Worm (Caenorhabditis elegans) whole organism, mixed stage, embryonic: Measurements from ENCODE around the gene T11G6.4.

Source experiments
- M03D4.4 ChIP-seq: sonication (generic microtip); optimal IDR thresholded peaks from 2 replicates; lab custom pipeline; 2017; ENCODE audit warnings: mild to moderate bottlenecking, missing genetic modification characterization, missing compliant biosample characterization
- bed-3 ChIP-seq: fragments of 200-800 bp; sonication (Bioruptor generic); optimal IDR thresholded peaks from 3 replicates; lab custom pipeline; 2018; ENCODE audit warnings: mild to moderate bottlenecking, missing genetic modification characterization, moderate library complexity, missing compliant biosample characterization
- blmp-1 ChIP-seq: fragments of 150-350 bp; optimal IDR thresholded peaks from 2 replicates; lab custom pipeline; 2014; ENCODE audit warnings: missing biosample characterization, missing genetic modification characterization
- ceh-39 ChIP-seq: fragments of 150-350 bp; optimal IDR thresholded peaks from 2 replicates; lab custom pipeline; 2014; ENCODE audit warnings: missing biosample characterization, missing genetic modification characterization
- ceh-43 ChIP-seq: fragments of 200-800 bp; sonication (Bioruptor generic); optimal IDR thresholded peaks from 2 replicates; lab custom pipeline; 2018; ENCODE audit warnings: mild to moderate bottlenecking, missing genetic modification characterization, moderate library complexity, missing compliant biosample characterization
- ceh-83 ChIP-seq: fragments of 200-800 bp; sonication (Bioruptor generic); optimal IDR thresholded peaks from 2 replicates; lab custom pipeline; 2018; ENCODE audit warnings: mild to moderate bottlenecking, missing genetic modification characterization, missing compliant biosample characterization
- ces-1 ChIP-seq: fragments of 150-350 bp; optimal IDR thresholded peaks from 2 replicates; lab custom pipeline; 2014; ENCODE audit warnings: missing biosample characterization, missing genetic modification reagents, missing genetic modification characterization
- cnd-1 ChIP-seq: fragments of 200-800 bp; sonication (Bioruptor generic); optimal IDR thresholded peaks from 2 replicates; lab custom pipeline; 2018; ENCODE audit warnings: mild to moderate bottlenecking, missing genetic modification characterization, missing compliant biosample characterization
- drap-1 ChIP-seq: fragments of 200-800 bp; sonication (Bioruptor generic); optimal IDR thresholded peaks from 3 replicates; lab custom pipeline; 2018; ENCODE audit warnings: mild to moderate bottlenecking, missing genetic modification characterization, missing compliant biosample characterization
- elt-1 ChIP-seq: sonication (generic microtip); optimal IDR thresholded peaks from 2 replicates; lab custom pipeline; 2017; ENCODE audit warnings: missing genetic modification characterization, mild to moderate bottlenecking, missing compliant biosample characterization, antibody characterized with exemption, moderate library complexity, borderline replicate concordance; ENCODE audit not compliant: insufficient read depth
- elt-3 ChIP-seq: fragments of 150-350 bp; optimal IDR thresholded peaks from 2 replicates; lab custom pipeline; 2014; ENCODE audit warnings: missing biosample characterization, missing genetic modification characterization
- flh-1 ChIP-seq: fragments of 200-800 bp; sonication (Bioruptor generic); optimal IDR thresholded peaks from 2 replicates; lab custom pipeline; 2018; ENCODE audit warnings: mild to moderate bottlenecking, missing genetic modification characterization, moderate library complexity, missing compliant biosample characterization
- ham-2 ChIP-seq: fragments of 200-800 bp; sonication (Bioruptor generic); optimal IDR thresholded peaks from 2 replicates; lab custom pipeline; 2018; ENCODE audit warnings: mild to moderate bottlenecking, missing genetic modification characterization, missing compliant biosample characterization
- hlh-1 ChIP-seq: fragments of 150-350 bp; optimal IDR thresholded peaks from 2 replicates; lab custom pipeline; 2014; ENCODE audit warnings: missing biosample characterization, missing genetic modification reagents, missing genetic modification characterization
- lin-13 ChIP-seq: fragments of 150-350 bp; optimal IDR thresholded peaks from 2 replicates; lab custom pipeline; 2014; ENCODE audit warnings: missing biosample characterization, missing genetic modification characterization
- lin-32 ChIP-seq: fragments of 200-800 bp; sonication (Bioruptor generic); optimal IDR thresholded peaks from 2 replicates; lab custom pipeline; 2018; ENCODE audit warnings: mild to moderate bottlenecking, missing genetic modification characterization, missing compliant biosample characterization
- lsy-2 ChIP-seq: fragments of 150-350 bp; optimal IDR thresholded peaks from 2 replicates; lab custom pipeline; 2014; ENCODE audit warnings: missing biosample characterization, missing genetic modification characterization
- mab-5 ChIP-seq: fragments of 150-350 bp; optimal IDR thresholded peaks from 2 replicates; lab custom pipeline; 2014; ENCODE audit warnings: missing biosample characterization, missing genetic modification characterization
- mep-1 ChIP-seq: fragments of 150-350 bp; optimal IDR thresholded peaks from 2 replicates; lab custom pipeline; 2017; ENCODE audit warnings: missing biosample characterization, missing genetic modification reagents, missing genetic modification characterization, inconsistent platforms
- nhr-12 ChIP-seq: fragments of 150-350 bp; optimal IDR thresholded peaks from 2 replicates; lab custom pipeline; 2014; ENCODE audit warnings: missing biosample characterization, missing genetic modification characterization
- nhr-2 ChIP-seq: fragments of 150-350 bp; optimal IDR thresholded peaks from 2 replicates; lab custom pipeline; 2014; ENCODE audit warnings: missing biosample characterization, missing genetic modification characterization
- nhr-237 ChIP-seq: fragments of 150-350 bp; optimal IDR thresholded peaks from 2 replicates; lab custom pipeline; 2014; ENCODE audit warnings: missing biosample characterization, missing genetic modification characterization
- nhr-28 ChIP-seq: fragments of 150-350 bp; optimal IDR thresholded peaks from 2 replicates; lab custom pipeline; 2014; ENCODE audit warnings: missing biosample characterization, missing genetic modification characterization
- nhr-76 ChIP-seq: sonication (generic microtip); optimal IDR thresholded peaks from 2 replicates; lab custom pipeline; 2017; ENCODE audit warnings: missing biosample characterization, missing genetic modification characterization
- pha-4 ChIP-seq: fragments of 150-350 bp; optimal IDR thresholded peaks from 2 replicates; lab custom pipeline; 2018; ENCODE audit warnings: missing biosample characterization, missing genetic modification reagents, missing genetic modification characterization
- sem-2 ChIP-seq: fragments of 200-800 bp; sonication (Bioruptor generic); optimal IDR thresholded peaks from 2 replicates; lab custom pipeline; 2018; ENCODE audit warnings: mild to moderate bottlenecking, missing genetic modification characterization, missing compliant biosample characterization
- snpc-4 ChIP-seq: fragments of 150-350 bp; optimal IDR thresholded peaks from 2 replicates; lab custom pipeline; 2014; ENCODE audit warnings: missing biosample characterization, missing genetic modification characterization
- sptf-1 ChIP-seq: sonication (generic microtip); optimal IDR thresholded peaks from 2 replicates; lab custom pipeline; 2017; ENCODE audit warnings: mild to moderate bottlenecking, missing genetic modification characterization, moderate library complexity, missing compliant biosample characterization
- tbx-8 ChIP-seq: fragments of 200-800 bp; sonication (Bioruptor generic); optimal IDR thresholded peaks from 2 replicates; lab custom pipeline; 2018; ENCODE audit warnings: mild to moderate bottlenecking, missing genetic modification characterization, moderate library complexity, missing compliant biosample characterization
- unc-120 ChIP-seq: sonication (generic microtip); optimal IDR thresholded peaks from 2 replicates; lab custom pipeline; 2017; ENCODE audit warnings: missing genetic modification characterization, missing compliant biosample characterization; ENCODE audit not compliant: poor library complexity, severe bottlenecking
- unc-39 ChIP-seq: fragments of 150-350 bp; optimal IDR thresholded peaks from 2 replicates; lab custom pipeline; 2014; ENCODE audit warnings: missing biosample characterization, missing genetic modification characterization
- unc-62 ChIP-seq: fragments of 150-350 bp; optimal IDR thresholded peaks from 2 replicates; lab custom pipeline; 2014; ENCODE audit warnings: missing biosample characterization, missing genetic modification reagents, missing genetic modification characterization
- zip-8 ChIP-seq: fragments of 150-350 bp; optimal IDR thresholded peaks from 2 replicates; lab custom pipeline; 2014; ENCODE audit warnings: missing biosample characterization, missing genetic modification characterization
- ztf-11 ChIP-seq: fragments of 150-350 bp; optimal IDR thresholded peaks from 2 replicates; lab custom pipeline; 2014; ENCODE audit warnings: missing biosample characterization, missing genetic modification characterization

Gene T11G6.4

ce11 chrIV:10896512-10896911, 44.8 kb upstream of the T11G6.4 start, which contains the start of gene srlf-13:
srlf-13 (minus strand) TSS chrIV:10896612.
- no peak for TF ChIP-seq blmp-1
- no peak for TF ChIP-seq elt-1 (tag; lab: Kevin White, UChicago)
- no peak for TF ChIP-seq M03D4.4 (tag; lab: Kevin White, UChicago)
- no peak for TF ChIP-seq bed-3
- no peak for TF ChIP-seq ceh-83
- no peak for TF ChIP-seq ztf-11
- TF ChIP-seq sem-2: no peak
- no peak for TF ChIP-seq snpc-4
- no peak for TF ChIP-seq nhr-2
- TF ChIP-seq lsy-2 (tag; lab: Kevin White, UChicago): no peak
- TF ChIP-seq unc-62 (GFP tag; lab: Kevin White, UChicago): no peak
- no peak for TF ChIP-seq mep-1 (tag; lab: Kevin White, UChicago)
- no peak for TF ChIP-seq sptf-1 (tag; lab: Kevin White, UChicago)
- no peak for TF ChIP-seq nhr-12 (tag; lab: Kevin White, UChicago)
- no peak for TF ChIP-seq ham-2 (GFP tag; lab: Kevin White, UChicago)
- TF ChIP-seq cnd-1 (tag; lab: Kevin White, UChicago): no peak
- no peak for TF ChIP-seq lin-13 (tag; lab: Kevin White, UChicago)
- no peak for TF ChIP-seq hlh-1

ce11 chrIV:10894255-10894654, 42.5 kb upstream of the T11G6.4 start, which contains the start of gene srlf-14:
srlf-14 (minus strand) TSS chrIV:10894355.
- TF ChIP-seq ceh-83: no peak
- no peak for TF ChIP-seq ham-2 (GFP tag; lab: Kevin White, UChicago)
- no peak for TF ChIP-seq elt-3 (tag; lab: Kevin White, UChicago)
- TF ChIP-seq tbx-8 (GFP tag; lab: Kevin White, UChicago): no peak
- TF ChIP-seq nhr-237 (tag; lab: Kevin White, UChicago): no peak
- TF ChIP-seq mep-1 (tag; lab: Kevin White, UChicago): no peak
- TF ChIP-seq unc-39 (tag; lab: Kevin White, UChicago): no peak
- TF ChIP-seq M03D4.4 (tag; lab: Kevin White, UChicago): no peak
- no peak for TF ChIP-seq nhr-12 (tag; lab: Kevin White, UChicago)
- no peak for TF ChIP-seq nhr-76
- TF ChIP-seq sem-2: no peak
- TF ChIP-seq ceh-39 (tag; lab: Kevin White, UChicago): no peak
- no peak for TF ChIP-seq zip-8 (tag; lab: Kevin White, UChicago)
- TF ChIP-seq nhr-28: no peak
- TF ChIP-seq ces-1 (GFP tag; lab: Kevin White, UChicago): no peak
- TF ChIP-seq, all 35 proteins: peak for 0

- TF ChIP-seq unc-39 (tag; lab: Kevin White, UChicago): no peak
- TF ChIP-seq ceh-83: no peak
- no peak for TF ChIP-seq lin-32 (GFP tag; lab: Kevin White, UChicago)
- TF ChIP-seq drap-1 (GFP tag; lab: Kevin White, UChicago): no peak
- TF ChIP-seq nhr-76: no peak
- TF ChIP-seq lsy-2 (tag; lab: Kevin White, UChicago): no peak
- no peak for TF ChIP-seq nhr-12 (tag; lab: Kevin White, UChicago)
- no peak for TF ChIP-seq nhr-2
- TF ChIP-seq sem-2: no peak
- no peak for TF ChIP-seq ces-1 (GFP tag; lab: Kevin White, UChicago)
Measured at ce11 chrIV:10891993-10892392, 40.3 kb upstream of the T11G6.4 start, which contains the start of gene srlf-12. srlf-12 (minus strand) TSS chrIV:10892093.

ce11 chrIV:10889820-10890462, 38.2 kb upstream of the T11G6.4 start, which contains the start of gene F13E9.15:
F13E9.15 (minus strand) TSS chrIV:10889870.
- no peak for TF ChIP-seq hlh-1
- TF ChIP-seq bed-3: no peak
- no peak for TF ChIP-seq zip-8 (tag; lab: Kevin White, UChicago)
- no peak for TF ChIP-seq ceh-43 (GFP tag; lab: Kevin White, UChicago)
- no peak for TF ChIP-seq ztf-11
- no peak for TF ChIP-seq elt-3 (tag; lab: Kevin White, UChicago)
- no peak for TF ChIP-seq pha-4
- TF ChIP-seq elt-1 (tag; lab: Kevin White, UChicago): no peak

- TF ChIP-seq zip-8 (tag; lab: Kevin White, UChicago) (no peak), ceh-43 (GFP tag; lab: Kevin White, UChicago) (no peak), elt-1 (tag; lab: Kevin White, UChicago) (no peak), flh-1 (GFP tag; lab: Kevin White, UChicago) (no peak), blmp-1 (no peak), unc-62 (GFP tag; lab: Kevin White, UChicago) (no peak), lsy-2 (tag; lab: Kevin White, UChicago) (no peak), mab-5 (tag; lab: Kevin White, UChicago) (no peak), cnd-1 (tag; lab: Kevin White, UChicago) (no peak), unc-120 (tag; lab: Kevin White, UChicago) (no peak)
- TF ChIP-seq, all 35 proteins: peak for 0
Measured at ce11 chrIV:10887285-10887684, 35.6 kb upstream of the T11G6.4 start, which contains the start of gene F13E9.16. F13E9.16 (minus strand) TSS chrIV:10887385.
